Worm (Caenorhabditis elegans): Measurements from ENCODE around the gene frk-1.

ce11 chrIV:10033053-10033452 is 9.9 kb upstream of the frk-1 start, which contains the start of gene F44D12.6:
- TF ChIP-seq ham-2 (GFP tag; optimal IDR thresholded peaks at IDR 0.05) (no peak), snpc-4 (tag; optimal IDR thresholded peaks at IDR 0.05) (no peak), nhr-28 (tag; optimal IDR thresholded peaks at IDR 0.05) (no peak), nhr-237 (tag; optimal IDR thresholded peaks at IDR 0.05) (no peak), drap-1 (GFP tag; optimal IDR thresholded peaks at IDR 0.05) (no peak), flh-1 (GFP tag; optimal IDR thresholded peaks at IDR 0.05) (no peak)
